Worm (Caenorhabditis elegans) whole organism, L3 larva: Measurements from ENCODE around the gene W03G1.5.

ENCODE experiments used
- ama-1 ChIP-seq: fragments of 150-350 bp; optimal IDR thresholded peaks from 2 replicates; lab custom pipeline; 2018
- ceh-82 ChIP-seq: fragments of 150-350 bp; optimal IDR thresholded peaks from 2 replicates; lab custom pipeline; 2014; ENCODE audit warnings: missing biosample characterization, missing genetic modification characterization
- jun-1 ChIP-seq: fragments of 150-350 bp; optimal IDR thresholded peaks from 2 replicates; lab custom pipeline; 2014; ENCODE audit warnings: missing biosample characterization, missing genetic modification reagents, missing genetic modification characterization
- nfya-1 ChIP-seq: sonication (generic microtip); optimal IDR thresholded peaks from 2 replicates; lab custom pipeline; 2017; ENCODE audit warnings: missing genetic modification characterization, mild to moderate bottlenecking, missing compliant biosample characterization, antibody characterized with exemption, moderate library complexity; ENCODE audit not compliant: insufficient read depth
- nhr-237 ChIP-seq: fragments of 150-350 bp; optimal IDR thresholded peaks from 2 replicates; lab custom pipeline; 2014; ENCODE audit warnings: missing biosample characterization, missing genetic modification characterization
- nhr-25 ChIP-seq: sonication (generic microtip); optimal IDR thresholded peaks from 2 replicates; lab custom pipeline; 2017; ENCODE audit warnings: missing biosample characterization, missing genetic modification characterization
- nhr-43 ChIP-seq: sonication (generic microtip); optimal IDR thresholded peaks from 2 replicates; lab custom pipeline; 2016; ENCODE audit warnings: mild to moderate bottlenecking, missing genetic modification characterization, missing compliant biosample characterization; ENCODE audit not compliant: poor library complexity, severe bottlenecking
- ztf-4 ChIP-seq: fragments of 150-350 bp; optimal IDR thresholded peaks from 2 replicates; lab custom pipeline; 2014; ENCODE audit warnings: missing biosample characterization, missing genetic modification characterization

- no peak for TF ChIP-seq jun-1 (tag; lab: Kevin White, UChicago)
- no peak for TF ChIP-seq nfya-1
- no peak for TF ChIP-seq nhr-237 (tag; lab: Kevin White, UChicago)
- no peak for TF ChIP-seq ama-1 (lab: Kevin White, UChicago)
- TF ChIP-seq nhr-25, result no peak
- no peak for TF ChIP-seq nhr-43
- no peak for TF ChIP-seq ceh-82 (tag; lab: Kevin White, UChicago)
- TF ChIP-seq ztf-4 (tag; lab: Kevin White, UChicago), result no peak
These were observed 22.3 kb downstream of the W03G1.5 start for ce11 chrIV:484004-484403.
